Worm (Caenorhabditis elegans): Measurements from ENCODE around the gene srh-123.

srh-123 gene

DNA sequence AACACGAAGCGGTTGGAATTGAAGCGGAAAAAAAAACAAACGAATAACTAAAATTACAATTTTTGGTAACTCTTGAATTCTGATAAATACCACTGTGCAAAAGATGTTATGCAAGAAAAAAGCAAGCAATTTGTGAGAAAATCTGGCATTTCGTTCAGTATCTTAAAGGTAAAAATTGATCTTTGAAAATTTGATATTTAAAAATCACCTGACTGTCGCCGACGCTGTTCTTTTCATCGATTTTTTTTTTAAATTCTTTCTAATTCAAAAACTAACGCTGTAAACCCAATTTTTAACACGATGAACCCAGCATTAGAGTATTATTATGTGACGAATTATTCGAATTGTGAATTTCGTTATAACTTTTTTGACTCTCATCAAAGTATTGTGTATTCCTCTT is at the start of gene srh-123:
srh-123 (plus strand) TSS at position 301 of the 400 bp plus-strand sequence.
- TF ChIP-seq mep-1 (tag; optimal IDR thresholded peaks at IDR 0.05) (no peak), fkh-10 (GFP tag; optimal IDR thresholded peaks at IDR 0.05) (no peak), nhr-47 (tag; optimal IDR thresholded peaks at IDR 0.05) (no peak), efl-1 (optimal IDR thresholded peaks at IDR 0.05) (no peak), efl-1 (GFP tag; optimal IDR thresholded peaks at IDR 0.05 in 1 of 2) (no peak), jun-1 (tag; optimal IDR thresholded peaks at IDR 0.05) (no peak), fkh-4 (tag; optimal IDR thresholded peaks at IDR 0.05; ENCODE audit: borderline replicate concordance) (no peak)

DNA sequence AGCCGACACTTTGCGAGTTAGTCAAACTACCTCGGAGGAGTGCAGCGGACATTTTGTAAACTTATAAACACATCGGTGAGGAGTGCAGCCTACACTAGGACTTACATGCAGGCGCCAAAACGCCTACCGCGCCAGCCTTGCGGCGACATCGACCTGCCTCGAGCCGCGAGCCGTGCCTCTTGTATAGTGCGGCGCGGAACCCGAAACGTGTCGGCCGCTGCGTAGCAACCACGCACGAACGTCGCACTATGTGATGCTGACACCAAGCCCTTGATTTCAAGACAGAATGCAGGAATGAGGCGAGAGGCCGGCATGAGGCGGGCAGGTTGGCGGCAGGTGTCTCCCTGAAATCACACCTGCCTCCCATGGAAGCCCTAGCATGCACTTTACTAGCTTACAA is 44.5 kb upstream of the srh-123 start:
- no peak for TF ChIP-seq Y116A8C.19 (tag; optimal IDR thresholded peaks at IDR 0.05; ENCODE audit: borderline replicate concordance)
- TF ChIP-seq unc-86 (tag; optimal IDR thresholded peaks at IDR 0.05), result no peak
- no peak for TF ChIP-seq ceh-90 (tag; optimal IDR thresholded peaks at IDR 0.05)
- no peak for TF ChIP-seq vab-15 (tag; optimal IDR thresholded peaks at IDR 0.05)
- no peak for TF ChIP-seq isw-1 (GFP tag; IDR thresholded peaks at IDR 0.05)
- TF ChIP-seq dpl-1 (GFP tag; optimal IDR thresholded peaks at IDR 0.05), result no peak
- TF ChIP-seq alr-1 (tag; optimal IDR thresholded peaks at IDR 0.05; ENCODE audit: borderline replicate concordance), result no peak
- TF ChIP-seq lin-35 (GFP tag; optimal IDR thresholded peaks at IDR 0.05), result no peak
- TF ChIP-seq zag-1 (tag; optimal IDR thresholded peaks at IDR 0.05), result no peak
- no peak for TF ChIP-seq ztf-4 (tag; optimal IDR thresholded peaks at IDR 0.05)
- TF ChIP-seq C16A3.4 (tag; optimal IDR thresholded peaks at IDR 0.05), result no peak
- no peak for TF ChIP-seq sup-37 (GFP tag; optimal IDR thresholded peaks at IDR 0.05)
- no peak for TF ChIP-seq ama-1 (optimal IDR thresholded peaks at IDR 0.05)
- TF ChIP-seq lin-39 (tag; optimal IDR thresholded peaks at IDR 0.05), result no peak

DNA sequence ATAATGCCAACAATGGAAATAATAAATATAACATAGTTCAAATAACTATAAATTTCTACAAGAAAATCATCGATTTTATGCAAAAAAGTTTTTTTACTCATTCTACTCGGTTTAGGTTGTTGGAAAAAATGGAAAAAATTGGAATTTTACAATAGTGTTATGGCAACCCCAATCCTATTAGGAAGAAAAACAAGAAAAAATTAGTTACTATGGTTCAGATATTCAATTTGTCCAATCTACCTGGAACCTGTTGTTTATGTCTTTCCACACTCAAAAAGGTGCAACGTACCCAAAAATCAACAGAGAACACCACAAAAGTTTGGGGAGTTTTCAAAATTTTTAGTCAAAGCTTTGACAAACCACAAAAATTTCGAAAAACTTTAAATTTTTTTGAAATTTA is 43.7 kb upstream of the srh-123 start, which contains the start of gene T27C5.10:
T27C5.10 (minus strand) TSS at position 101 of the 400 bp plus-strand sequence.
- TF ChIP-seq ama-1 (optimal IDR thresholded peaks at IDR 0.05) (no peak), sup-37 (GFP tag; optimal IDR thresholded peaks at IDR 0.05) (no peak)

DNA sequence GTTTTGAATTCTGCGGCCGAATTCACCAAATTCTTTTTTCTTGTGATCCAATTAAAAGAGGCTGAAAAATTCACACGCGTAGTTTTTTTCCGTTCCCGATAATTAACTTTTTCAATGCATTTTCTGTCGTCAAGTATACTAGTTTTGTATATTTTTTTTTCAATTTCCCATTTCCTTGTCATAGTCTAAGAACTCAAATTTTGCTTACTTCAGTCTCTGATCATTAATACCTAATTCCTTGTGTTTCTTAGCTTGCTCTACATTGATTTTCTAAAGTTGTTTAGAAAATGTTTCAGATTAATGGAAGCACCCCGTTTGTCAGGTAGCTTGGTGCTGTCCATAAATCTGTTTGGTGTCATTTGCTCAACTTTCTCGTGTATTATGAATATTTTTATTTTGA is 42.9 kb upstream of the srh-123 start, which contains the start of gene srbc-27:
srbc-27 (plus strand) TSS at position 301 of the 400 bp plus-strand sequence.
- TF ChIP-seq lin-13 (GFP tag; optimal IDR thresholded peaks at IDR 0.05) (no peak), fkh-4 (tag; optimal IDR thresholded peaks at IDR 0.05; ENCODE audit: borderline replicate concordance) (no peak), mab-9 (GFP tag; IDR thresholded peaks at IDR 0.05) (no peak), unc-62 (GFP tag; optimal IDR thresholded peaks at IDR 0.05) (no peak), C16A3.4 (tag; optimal IDR thresholded peaks at IDR 0.05) (no peak), elt-2 (tag; optimal IDR thresholded peaks at IDR 0.05) (no peak), lir-3 (tag; optimal IDR thresholded peaks at IDR 0.05; ENCODE audit: poor library complexity) (no peak), Y116A8C.19 (tag; optimal IDR thresholded peaks at IDR 0.05; ENCODE audit: borderline replicate concordance) (no peak), ztf-11 (tag; optimal IDR thresholded peaks at IDR 0.05) (no peak), dsc-1 (tag; optimal IDR thresholded peaks at IDR 0.05) (no peak), rnt-1 (tag; optimal IDR thresholded peaks at IDR 0.05) (no peak), nhr-76 (tag; optimal IDR thresholded peaks at IDR 0.05) (no peak), pag-3 (tag; optimal IDR thresholded peaks at IDR 0.05; ENCODE audit: borderline replicate concordance, insufficient read depth) (no peak), egl-13 (tag; optimal IDR thresholded peaks at IDR 0.05) (no peak), sptf-1 (tag; optimal IDR thresholded peaks at IDR 0.05) (no peak), xbp-1 (tag; optimal IDR thresholded peaks at IDR 0.05) (no peak), mef-2 (tag; optimal IDR thresholded peaks at IDR 0.05) (no peak)

DNA sequence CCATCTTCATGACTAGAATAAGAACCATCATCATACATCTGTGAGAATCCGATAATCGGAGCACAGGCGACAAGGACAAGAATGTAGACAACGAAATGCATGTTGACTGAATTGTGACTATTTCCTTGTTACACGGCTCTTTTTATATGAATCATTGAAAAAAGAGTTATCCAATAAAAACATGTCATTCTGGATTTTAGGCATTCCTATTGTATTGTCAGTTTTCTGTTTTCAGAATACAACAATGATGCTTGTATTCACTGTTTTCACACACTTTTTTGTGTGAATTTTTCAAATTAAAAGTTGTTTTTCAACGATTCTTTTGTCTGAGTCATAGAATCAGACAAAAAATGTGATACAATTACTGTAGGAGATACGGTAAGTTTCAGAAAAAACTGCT is 37.3 kb upstream of the srh-123 start, which contains the start of gene F20E11.18:
F20E11.18 (minus strand) TSS at position 101 of the 400 bp plus-strand sequence.
- TF ChIP-seq pax-3 (tag; optimal IDR thresholded peaks at IDR 0.05) (no peak), jun-1 (tag; optimal IDR thresholded peaks at IDR 0.05) (no peak), efl-3 (GFP tag; optimal IDR thresholded peaks at IDR 0.05) (no peak), ces-1 (GFP tag; optimal IDR thresholded peaks at IDR 0.05) (no peak), ets-5 (GFP tag; IDR thresholded peaks at IDR 0.05) (no peak), fkh-8 (tag; optimal IDR thresholded peaks at IDR 0.05) (no peak), tlp-1 (tag; optimal IDR thresholded peaks at IDR 0.05) (no peak), hpl-2 (GFP tag; optimal IDR thresholded peaks at IDR 0.05) (no peak), hlh-17 (GFP tag; optimal IDR thresholded peaks at IDR 0.05; ENCODE audit: borderline replicate concordance) (no peak), dpl-1 (GFP tag; optimal IDR thresholded peaks at IDR 0.05) (no peak), nhr-76 (tag; optimal IDR thresholded peaks at IDR 0.05) (no peak), C34B4.2 (tag; optimal IDR thresholded peaks at IDR 0.05) (no peak)

Measured in whole organism, L1 larva.